Comparison of ENCODE assay signal across 4 fruit fly cellular contexts in genomic region chr3R:21893929-21894328, dm6.
TF ChIP-seq lines count a peak whose summit lies in the region.

No protein-coding gene starts in this region.

- no peak for TF ChIP-seq CTCF in whole organism, embryonic (GFP tag; optimal IDR thresholded peaks at IDR 0.05; lab: Kevin White, UChicago)

TF ChIP-seq in whole organism, embryonic, 481 proteins besides CTCF, POLR2A, EP300 and RAD21 (continues in another document):
- TF ChIP-seq CG31441 (GFP tag; IDR thresholded peaks at IDR 0.05; lab: Robert Waterston, UW) = 0 out of 2 replicates have a peak, but pooled peaks have one; percentile 10
- no peak for TF ChIP-seq CG3281 (GFP tag; optimal IDR thresholded peaks at IDR 0.05; lab: Kevin White, UChicago)
- no peak for TF ChIP-seq pho (GFP tag; optimal IDR thresholded peaks at IDR 0.05; lab: Kevin White, UChicago)
- no peak for TF ChIP-seq abd-A (tag; optimal IDR thresholded peaks at IDR 0.05; lab: Kevin White, UChicago)
- TF ChIP-seq sc (optimal IDR thresholded peaks at IDR 0.05; lab: Kevin White, UChicago) = no peak
- no peak for TF ChIP-seq sc (GFP tag; optimal IDR thresholded peaks at IDR 0.05; lab: Kevin White, UChicago)
- TF ChIP-seq Eip74EF (GFP tag; optimal IDR thresholded peaks at IDR 0.05; lab: Kevin White, UChicago) = no peak
- no peak for TF ChIP-seq CG4424 (GFP tag; optimal IDR thresholded peaks at IDR 0.05; lab: Kevin White, UChicago)
- no peak for TF ChIP-seq CG1024 (GFP tag; IDR thresholded peaks at IDR 0.05; lab: Robert Waterston, UW)
- TF ChIP-seq D19B (GFP tag; optimal IDR thresholded peaks at IDR 0.05; lab: Kevin White, UChicago) = no peak
- peak; percentile 9 to 75 for TF ChIP-seq bsh (GFP tag; optimal IDR thresholded peaks at IDR 0.05; lab: Kevin White, UChicago)
- no peak for TF ChIP-seq CG14014 (GFP tag; IDR thresholded peaks at IDR 0.05; lab: Robert Waterston, UW)
- peak; percentile 27 for TF ChIP-seq gem (tag; optimal IDR thresholded peaks at IDR 0.05; lab: Kevin White, UChicago)
- no peak for TF ChIP-seq CG4282 (GFP tag; optimal IDR thresholded peaks at IDR 0.05; lab: Kevin White, UChicago)
- no peak for TF ChIP-seq toy (GFP tag; IDR thresholded peaks at IDR 0.05; lab: Robert Waterston, UW)
- no peak for TF ChIP-seq CG15011 (GFP tag; optimal IDR thresholded peaks at IDR 0.05; lab: Kevin White, UChicago)
- no peak for TF ChIP-seq CG15696 (tag; optimal IDR thresholded peaks at IDR 0.05; lab: Kevin White, UChicago)
- no peak for TF ChIP-seq ham (GFP tag; IDR thresholded peaks at IDR 0.05; lab: Robert Waterston, UW)
- no peak for TF ChIP-seq Dek (tag; optimal IDR thresholded peaks at IDR 0.05; lab: Kevin White, UChicago)
- peak; percentile 6 for TF ChIP-seq CG2712 (tag; optimal IDR thresholded peaks at IDR 0.05; lab: Kevin White, UChicago)
- no peak for TF ChIP-seq hb (GFP tag; IDR thresholded peaks at IDR 0.05; lab: Robert Waterston, UW; ENCODE audit: partially characterized antibody)
- TF ChIP-seq Drgx (GFP tag; IDR thresholded peaks at IDR 0.05; lab: Robert Waterston, UW) = peak; percentile 88
- TF ChIP-seq nau (GFP tag; optimal IDR thresholded peaks at IDR 0.05; lab: Kevin White, UChicago) = no peak
- no peak for TF ChIP-seq CG3838 (GFP tag; optimal IDR thresholded peaks at IDR 0.05; lab: Kevin White, UChicago)

TF ChIP-seq in whole organism, prepupa, 60 proteins besides CTCF, POLR2A, EP300 and RAD21 (continues in another document):
- peak; percentile 35 for TF ChIP-seq CG9139 (GFP tag; optimal IDR thresholded peaks at IDR 0.05; lab: Kevin White, UChicago)
- TF ChIP-seq dac (GFP tag; optimal IDR thresholded peaks at IDR 0.05; lab: Kevin White, UChicago) = peak; percentile 81
- peak; percentile 12 for TF ChIP-seq CG7368 (GFP tag; optimal IDR thresholded peaks at IDR 0.05; lab: Kevin White, UChicago)
- peak; percentile 57 for TF ChIP-seq Sox14 (GFP tag; optimal IDR thresholded peaks at IDR 0.05; lab: Kevin White, UChicago)
- TF ChIP-seq Hr4 (GFP tag; optimal IDR thresholded peaks at IDR 0.05; lab: Kevin White, UChicago) = peak; percentile 90
- peak; percentile 65 for TF ChIP-seq CG11294 (GFP tag; IDR thresholded peaks at IDR 0.05; lab: Robert Waterston, UW)
- no peak for TF ChIP-seq Smox (GFP tag; optimal IDR thresholded peaks at IDR 0.05; lab: Kevin White, UChicago)
- no peak for TF ChIP-seq Sox102F (GFP tag; optimal IDR thresholded peaks at IDR 0.05; lab: Kevin White, UChicago)
- TF ChIP-seq Hr38 (GFP tag; optimal IDR thresholded peaks at IDR 0.05; lab: Kevin White, UChicago) = no peak
- TF ChIP-seq Eip93F (GFP tag; optimal IDR thresholded peaks at IDR 0.05; lab: Kevin White, UChicago) = no peak
- TF ChIP-seq CG8319 (GFP tag; optimal IDR thresholded peaks at IDR 0.05; lab: Kevin White, UChicago) = peak; percentile 48
- peak; percentile 88 for TF ChIP-seq CG6163 (GFP tag; IDR thresholded peaks at IDR 0.05; lab: Robert Waterston, UW)
- TF ChIP-seq svp (GFP tag; lab: Kevin White, UChicago) = peak; percentile 64
- no peak for TF ChIP-seq fkh (GFP tag; optimal IDR thresholded peaks at IDR 0.05; lab: Kevin White, UChicago)
- TF ChIP-seq CG16779 (tag; optimal IDR thresholded peaks at IDR 0.05; lab: Kevin White, UChicago) = peak; percentile 70
- TF ChIP-seq lz (GFP tag; optimal IDR thresholded peaks at IDR 0.05; lab: Kevin White, UChicago) = peak; percentile 22
- no peak for TF ChIP-seq CG11902 (GFP tag; optimal IDR thresholded peaks at IDR 0.05; lab: Kevin White, UChicago)
- TF ChIP-seq acj6 (GFP tag; optimal IDR thresholded peaks at IDR 0.05; lab: Kevin White, UChicago) = peak; percentile 70
- peak; percentile 69 for TF ChIP-seq CG10669 (GFP tag; optimal IDR thresholded peaks at IDR 0.05; lab: Kevin White, UChicago)
- peak; percentile 88 for TF ChIP-seq eg (GFP tag; IDR thresholded peaks at IDR 0.05; lab: Robert Waterston, UW)
- TF ChIP-seq CG11762 (GFP tag; optimal IDR thresholded peaks at IDR 0.05; lab: Kevin White, UChicago; ENCODE audit: insufficient read depth) = peak; percentile 71
- peak; percentile 73 for TF ChIP-seq CG1621 (tag; optimal IDR thresholded peaks at IDR 0.05; lab: Kevin White, UChicago)
- TF ChIP-seq CG4318 (GFP tag; optimal IDR thresholded peaks at IDR 0.05; lab: Kevin White, UChicago) = peak; percentile 89
- TF ChIP-seq ss (GFP tag; optimal IDR thresholded peaks at IDR 0.05; lab: Kevin White, UChicago) = peak; percentile 79 to 80

TF ChIP-seq in whole organism, pupa, 21 proteins besides CTCF, POLR2A, EP300 and RAD21:
- TF ChIP-seq CG34367 (tag; optimal IDR thresholded peaks at IDR 0.05; lab: Kevin White, UChicago) = peak; percentile 78
- 0 out of 2 replicates have a peak, but pooled peaks have one; percentile 29 for TF ChIP-seq CG10348 (GFP tag; IDR thresholded peaks at IDR 0.05; lab: Robert Waterston, UW)
- TF ChIP-seq D1 (tag; optimal IDR thresholded peaks at IDR 0.05; lab: Kevin White, UChicago) = peak; percentile 80
- TF ChIP-seq EcR (GFP tag; optimal IDR thresholded peaks at IDR 0.05; lab: Kevin White, UChicago) = peak; percentile 42
- TF ChIP-seq Pif1A (GFP tag; optimal IDR thresholded peaks at IDR 0.05; lab: Kevin White, UChicago) = peak; percentile 81
- peak; percentile 59 for TF ChIP-seq CG13204 (GFP tag; optimal IDR thresholded peaks at IDR 0.05; lab: Kevin White, UChicago)
- peak; percentile 92 for TF ChIP-seq CG8301 (tag; optimal IDR thresholded peaks at IDR 0.05; lab: Kevin White, UChicago)
- peak; percentile 87 for TF ChIP-seq CG9948 (tag; optimal IDR thresholded peaks at IDR 0.05; lab: Kevin White, UChicago)
- TF ChIP-seq CG14655 (GFP tag; optimal IDR thresholded peaks at IDR 0.05; lab: Kevin White, UChicago) = peak; percentile 93
- peak; percentile 85 for TF ChIP-seq Ets98B (GFP tag; IDR thresholded peaks at IDR 0.05; lab: Robert Waterston, UW)
- peak; percentile 86 for TF ChIP-seq CG32121 (GFP tag; IDR thresholded peaks at IDR 0.05; lab: Robert Waterston, UW)
- peak; percentile 78 for TF ChIP-seq rn (GFP tag; IDR thresholded peaks at IDR 0.05; lab: Robert Waterston, UW)
- peak; percentile 84 for TF ChIP-seq CG12605 (GFP tag; IDR thresholded peaks at IDR 0.05; lab: Robert Waterston, UW)
- peak; percentile 85 for TF ChIP-seq CG17806 (tag; optimal IDR thresholded peaks at IDR 0.05; lab: Kevin White, UChicago)
- peak; percentile 62 for TF ChIP-seq gl (tag; optimal IDR thresholded peaks at IDR 0.05; lab: Kevin White, UChicago)
- TF ChIP-seq Snoo (tag; optimal IDR thresholded peaks at IDR 0.05; lab: Kevin White, UChicago) = peak; percentile 32
- TF ChIP-seq CG15710 (tag; optimal IDR thresholded peaks at IDR 0.05; lab: Kevin White, UChicago) = peak; percentile 80
- peak; percentile 68; the same call in 2 of the 3 replicates for TF ChIP-seq fd96Ca (GFP tag; IDR thresholded peaks at IDR 0.05; lab: Robert Waterston, UW)
- TF ChIP-seq Pif1B (GFP tag; optimal IDR thresholded peaks at IDR 0.05; lab: Kevin White, UChicago) = peak; percentile 72
- peak; percentile 85 for TF ChIP-seq CG8159 (tag; optimal IDR thresholded peaks at IDR 0.05; lab: Kevin White, UChicago)
- peak; percentile 90 for TF ChIP-seq CG4496 (GFP tag; IDR thresholded peaks at IDR 0.05; lab: Robert Waterston, UW)

TF ChIP-seq in whole organism, wandering third instar larva, 38 proteins besides CTCF, POLR2A, EP300 and RAD21:
- TF ChIP-seq fru (GFP tag; optimal IDR thresholded peaks at IDR 0.05; lab: Kevin White, UChicago) = no peak
- no peak for TF ChIP-seq pan (optimal IDR thresholded peaks at IDR 0.05; lab: Kevin White, UChicago)
- peak in 1 of 2 experiments; percentile 22 for TF ChIP-seq foxo (GFP tag; optimal IDR thresholded peaks at IDR 0.05; lab: Kevin White, UChicago)
- TF ChIP-seq psq (GFP tag; optimal IDR thresholded peaks at IDR 0.05; lab: Kevin White, UChicago) = peak; percentile 1
- TF ChIP-seq CG32264 (GFP tag; optimal IDR thresholded peaks at IDR 0.05; lab: Kevin White, UChicago) = no peak
- TF ChIP-seq rgr (GFP tag; optimal IDR thresholded peaks at IDR 0.05; lab: Kevin White, UChicago) = no peak
- no peak for TF ChIP-seq tai (GFP tag; optimal IDR thresholded peaks at IDR 0.05; lab: Kevin White, UChicago)
- no peak for TF ChIP-seq sv (GFP tag; optimal IDR thresholded peaks at IDR 0.05; lab: Kevin White, UChicago)
- peak; percentile 26 for TF ChIP-seq HLH106 (tag; optimal IDR thresholded peaks at IDR 0.05; lab: Kevin White, UChicago)
- peak; percentile 12 for TF ChIP-seq h (GFP tag; optimal IDR thresholded peaks at IDR 0.05; lab: Kevin White, UChicago)
- TF ChIP-seq Sp1 (GFP tag; optimal IDR thresholded peaks at IDR 0.05; lab: Kevin White, UChicago) = peak; percentile 20
- TF ChIP-seq GATAd (GFP tag; optimal IDR thresholded peaks at IDR 0.05; lab: Kevin White, UChicago) = no peak

Comparison
In these comparisons a context has a peak if more than half of its experiments do, and no peak if none do; other contexts are left out.
1. Of the 7 proteins assayed by ChIP-seq in both whole organism, embryonic and whole organism, prepupa: peak only in whole organism, embryonic: none; only in whole organism, prepupa: CG16779, Gug and Lpt; in both: none; in neither: 4.